Fruit fly (Drosophila melanogaster) whole organism: Measurements from ENCODE around the gene siz.

ENCODE experiments used
- CG8478 ChIP-seq: fragments of >200 bp; optimal IDR thresholded peaks from 2 replicates; lab custom pipeline; 2018; ENCODE audit warnings: inconsistent platforms
- Dll ChIP-seq: fragments of >200 bp; optimal IDR thresholded peaks from 2 replicates; lab custom pipeline; 2017
- EcR ChIP-seq, 2 experiments: fragments of >200 bp; optimal IDR thresholded peaks; 2 replicates each; lab custom pipeline; 2017; ENCODE audit warnings: missing biosample characterization in 2 of 2, missing genetic modification characterization in 2 of 2, missing genetic modification reagents in 2 of 2
- pan ChIP-seq: fragments of >200 bp; optimal IDR thresholded peaks from 2 replicates; lab custom pipeline; 2017
- psq ChIP-seq: fragments of >200 bp; optimal IDR thresholded peaks from 2 replicates; lab custom pipeline; 2017
- usp ChIP-seq: fragments of >200 bp; optimal IDR thresholded peaks from 2 replicates; lab custom pipeline; 2017; ENCODE audit warnings: missing biosample characterization, missing genetic modification characterization, mixed read lengths

- no peak for TF ChIP-seq pan (lab: Kevin White, UChicago)
- TF ChIP-seq psq (lab: Kevin White, UChicago) = no peak
- no peak for TF ChIP-seq CG8478 (lab: Kevin White, UChicago)
- no peak for TF ChIP-seq usp (GFP tag; lab: Kevin White, UChicago)
- no peak for TF ChIP-seq EcR (GFP tag; optimal IDR thresholded peaks at IDR 0.05; lab: Kevin White, UChicago)
- no peak for TF ChIP-seq Dll (lab: Kevin White, UChicago)
Measured at dm6 chr3L:21044721-21045120, 10.4 kb downstream of the siz start.
